Worm (Caenorhabditis elegans) whole organism, young adult: ENCODE data around the gene srm-1.

Source experiments
- D2030.7 ChIP-seq: fragments of 200-800 bp; sonication (Bioruptor generic); IDR thresholded peaks from 2 replicates; pipeline ENCODE4 v1.3.6; 2022; ENCODE audit warnings: missing genetic modification reagents, missing genetic modification characterization, missing compliant biosample characterization
- F22D6.2 ChIP-seq: sonication (generic microtip); optimal IDR thresholded peaks from 2 replicates; lab custom pipeline; 2016; ENCODE audit warnings: mild to moderate bottlenecking, missing genetic modification characterization, missing compliant biosample characterization
- F52B5.7 ChIP-seq: sonication (generic microtip); optimal IDR thresholded peaks from 2 replicates; lab custom pipeline; 2016; ENCODE audit warnings: mild to moderate bottlenecking, missing genetic modification characterization, missing compliant biosample characterization
- F55B11.4 ChIP-seq: sonication (generic microtip); optimal IDR thresholded peaks from 2 replicates; lab custom pipeline; 2016; ENCODE audit warnings: missing compliant biosample characterization, missing genetic modification characterization, borderline replicate concordance; ENCODE audit not compliant: insufficient read depth
- F57A8.1 ChIP-seq: fragments of 200-800 bp; sonication (Bioruptor generic); optimal IDR thresholded peaks from 2 replicates; lab custom pipeline; 2018; ENCODE audit warnings: mild to moderate bottlenecking, missing genetic modification characterization, moderate library complexity, missing compliant biosample characterization
- Y67H2A.10 ChIP-seq: fragments of 200-800 bp; sonication (Bioruptor generic); conservative IDR thresholded peaks from 2 replicates; pipeline ENCODE4 v1.3.6; 2022; ENCODE audit warnings: missing genetic modification reagents, missing genetic modification characterization, missing compliant biosample characterization
- akir-1 ChIP-seq: fragments of 200-800 bp; sonication (Bioruptor generic); optimal IDR thresholded peaks from 2 replicates; lab custom pipeline; 2018; ENCODE audit warnings: mild to moderate bottlenecking, missing genetic modification characterization, moderate library complexity, missing compliant biosample characterization
- bed-2 ChIP-seq: fragments of 200-800 bp; sonication (Bioruptor generic); IDR thresholded peaks from 2 replicates; pipeline ENCODE4 v1.3.6; 2022; ENCODE audit warnings: missing genetic modification reagents, missing genetic modification characterization, missing compliant biosample characterization
- cebp-1 ChIP-seq, 2 experiments: fragments of 200-800 bp in 1 of 2; sonication (Bioruptor generic) in 1 of 2; sonication (generic microtip) in 1 of 2; IDR thresholded peaks in 1 of 2; optimal IDR thresholded peaks in 1 of 2; 2 replicates each; pipeline versions ENCODE4 v1.3.6 to Lab custom; 2017 to 2022; ENCODE audit warnings: missing compliant biosample characterization in 2 of 2, missing genetic modification characterization in 2 of 2, mild to moderate bottlenecking in 1 of 2, missing genetic modification reagents in 1 of 2, moderate library complexity in 1 of 2
- ceh-27 ChIP-seq: fragments of 200-800 bp; sonication (Bioruptor generic); optimal IDR thresholded peaks from 2 replicates; lab custom pipeline; 2018; ENCODE audit warnings: mild to moderate bottlenecking, missing genetic modification characterization, moderate library complexity, missing compliant biosample characterization
- dpff-1 ChIP-seq: sonication (generic microtip); optimal IDR thresholded peaks from 2 replicates; lab custom pipeline; 2017; ENCODE audit warnings: mild to moderate bottlenecking, missing genetic modification characterization, missing compliant biosample characterization
- efl-1 ChIP-seq: fragments of 150-350 bp; optimal IDR thresholded peaks from 2 replicates; lab custom pipeline; 2014; ENCODE audit warnings: missing biosample characterization, missing genetic modification reagents, missing genetic modification characterization
- egl-18 ChIP-seq: fragments of 200-800 bp; sonication (Bioruptor generic); IDR thresholded peaks from 2 replicates; pipeline ENCODE4 v1.3.6; 2022; ENCODE audit warnings: missing genetic modification reagents, missing genetic modification characterization, missing compliant biosample characterization
- egrh-3 ChIP-seq: fragments of 200-800 bp; sonication (Bioruptor generic); IDR thresholded peaks from 2 replicates; pipeline ENCODE4 v1.3.6; 2022; ENCODE audit warnings: missing genetic modification reagents, missing genetic modification characterization, missing compliant biosample characterization
- ets-4 ChIP-seq: fragments of 200-800 bp; sonication (Bioruptor generic); optimal IDR thresholded peaks from 2 replicates; lab custom pipeline; 2018; ENCODE audit warnings: mild to moderate bottlenecking, missing genetic modification characterization, missing compliant biosample characterization
- gei-17 ChIP-seq: fragments of 200-800 bp; sonication (Bioruptor generic); optimal IDR thresholded peaks from 2 replicates; lab custom pipeline; 2018; ENCODE audit warnings: mild to moderate bottlenecking, missing genetic modification characterization, missing compliant biosample characterization
- lag-1 ChIP-seq: fragments of 200-800 bp; sonication (Bioruptor generic); IDR thresholded peaks from 2 replicates; pipeline ENCODE4 v1.3.6; 2022; ENCODE audit warnings: missing genetic modification reagents, missing genetic modification characterization, missing compliant biosample characterization
- lin-54 ChIP-seq: fragments of 200-800 bp; sonication (Bioruptor generic); optimal IDR thresholded peaks from 2 replicates; lab custom pipeline; 2018; ENCODE audit warnings: mild to moderate bottlenecking, missing genetic modification characterization, missing compliant biosample characterization
- lir-1 ChIP-seq: fragments of 200-800 bp; sonication (Bioruptor generic); conservative IDR thresholded peaks from 2 replicates; pipeline ENCODE4 v1.3.6; 2022; ENCODE audit warnings: missing genetic modification reagents, missing genetic modification characterization, missing compliant biosample characterization
- madf-10 ChIP-seq: sonication (generic microtip); optimal IDR thresholded peaks from 2 replicates; lab custom pipeline; 2016; ENCODE audit warnings: mild to moderate bottlenecking, missing genetic modification characterization, missing compliant biosample characterization
- madf-3 ChIP-seq: fragments of 200-800 bp; sonication (Bioruptor generic); IDR thresholded peaks from 2 replicates; pipeline ENCODE4 v1.3.6; 2022; ENCODE audit warnings: missing genetic modification reagents, missing genetic modification characterization, missing compliant biosample characterization
- madf-6 ChIP-seq: fragments of 200-800 bp; sonication (Bioruptor generic); IDR thresholded peaks from 2 replicates; pipeline ENCODE4 v1.3.6; 2022; ENCODE audit warnings: missing genetic modification reagents, missing genetic modification characterization, missing compliant biosample characterization
- nfya-2 ChIP-seq: fragments of 200-800 bp; sonication (Bioruptor generic); IDR thresholded peaks from 2 replicates; pipeline ENCODE4 v1.3.6; 2022; ENCODE audit warnings: missing genetic modification reagents, missing genetic modification characterization, missing compliant biosample characterization
- nhr-120 ChIP-seq: fragments of 200-800 bp; sonication (Bioruptor generic); IDR thresholded peaks from 2 replicates; pipeline ENCODE4 v1.3.6; 2022; ENCODE audit warnings: missing genetic modification characterization, missing compliant biosample characterization
- pbrm-1 ChIP-seq: fragments of 200-800 bp; sonication (Bioruptor generic); IDR thresholded peaks from 2 replicates; pipeline ENCODE4 v1.3.6; 2022; ENCODE audit warnings: missing genetic modification reagents, missing genetic modification characterization, missing compliant biosample characterization
- pha-4 ChIP-seq: fragments of 150-350 bp; sonication (generic microtip); optimal IDR thresholded peaks from 2 replicates; lab custom pipeline; 2014; ENCODE audit warnings: missing biosample characterization, missing genetic modification reagents, missing genetic modification characterization
- rcor-1 ChIP-seq: fragments of 200-800 bp; sonication (Bioruptor generic); IDR thresholded peaks from 2 replicates; pipeline ENCODE4 v1.3.6; 2022; ENCODE audit warnings: missing genetic modification reagents, missing genetic modification characterization, missing compliant biosample characterization
- rec-8 ChIP-seq, 2 experiments: sonication (generic microtip); optimal IDR thresholded peaks; 2 replicates each; lab custom pipeline; 2016; ENCODE audit warnings: mild to moderate bottlenecking in 2 of 2, missing genetic modification characterization in 2 of 2, missing genetic modification reagents in 2 of 2, missing genotype in 2 of 2, missing biosample characterization in 1 of 2, missing compliant biosample characterization in 1 of 2, moderate library complexity in 1 of 2
- snpc-1.1 ChIP-seq: sonication (generic microtip); optimal IDR thresholded peaks from 2 replicates; lab custom pipeline; 2017; ENCODE audit warnings: missing genetic modification characterization, mild to moderate bottlenecking, missing compliant biosample characterization, antibody characterized with exemption, moderate library complexity, missing genotype, missing genetic modification reagents; ENCODE audit not compliant: insufficient read depth
- snpc-3.4 ChIP-seq: sonication (generic microtip); optimal IDR thresholded peaks from 2 replicates; lab custom pipeline; 2017; ENCODE audit warnings: missing genetic modification characterization, mild to moderate bottlenecking, missing compliant biosample characterization, antibody characterized with exemption, moderate library complexity, missing genotype, missing genetic modification reagents
- snpc-4 ChIP-seq, 5 experiments: fragments of 150-350 bp in 1 of 5; sonication (generic microtip) in 4 of 5; optimal IDR thresholded peaks; 2 replicates each; lab custom pipeline; 2014 to 2018; ENCODE audit warnings: missing genetic modification characterization in 5 of 5, missing biosample characterization in 3 of 5, antibody characterized with exemption in 2 of 5, mild to moderate bottlenecking in 2 of 5, missing compliant biosample characterization in 2 of 5, missing genotype in 2 of 5, moderate library complexity in 2 of 5, missing genetic modification reagents in 1 of 5
- tbx-9 ChIP-seq: sonication (generic microtip); optimal IDR thresholded peaks from 2 replicates; lab custom pipeline; 2016; ENCODE audit warnings: borderline replicate concordance, missing genetic modification characterization, inconsistent platforms, missing compliant biosample characterization
- ztf-18 ChIP-seq: sonication (generic microtip); optimal IDR thresholded peaks from 2 replicates; lab custom pipeline; 2016; ENCODE audit warnings: missing genotype, mild to moderate bottlenecking, missing genetic modification characterization, missing compliant biosample characterization
- ztf-25 ChIP-seq: fragments of 200-800 bp; sonication (Bioruptor generic); IDR thresholded peaks from 2 replicates; pipeline ENCODE4 v1.3.6; 2022; ENCODE audit warnings: missing genetic modification reagents, missing genetic modification characterization, missing compliant biosample characterization
- ztf-28 ChIP-seq: fragments of 200-800 bp; sonication (Bioruptor generic); IDR thresholded peaks from 2 replicates; pipeline ENCODE4 v1.3.6; 2022; ENCODE audit warnings: missing genetic modification reagents, missing genetic modification characterization, missing compliant biosample characterization

Gene srm-1

DNA sequence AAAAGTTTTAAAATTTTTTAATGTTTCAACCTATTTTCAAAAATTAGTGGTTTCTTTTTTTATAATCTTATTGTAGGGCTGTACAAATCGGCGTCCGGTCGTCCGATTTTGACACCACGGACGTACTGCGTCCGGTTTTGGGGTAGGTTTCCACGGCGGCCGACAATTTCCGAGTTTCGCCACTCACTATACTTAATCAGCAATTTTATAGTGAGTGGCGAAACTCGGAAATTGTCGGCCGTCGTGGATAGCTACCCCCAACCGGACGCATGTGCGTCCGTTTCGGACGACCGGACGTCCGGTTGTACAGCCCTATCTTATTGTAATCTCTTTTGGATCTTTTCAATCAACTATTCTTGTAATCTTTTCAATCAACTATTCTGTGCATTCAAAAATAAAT, 1.3 kb upstream of the srm-1 start:
- TF ChIP-seq snpc-4 (GFP tag; optimal IDR thresholded peaks at IDR 0.05; lab: Kevin White, UChicago) (peak; percentile 62), snpc-4 (tag; optimal IDR thresholded peaks at IDR 0.05; lab: Kevin White, UChicago) (peak in 3 of 4 experiments; percentile 84 to 97 (median 92)), snpc-1.1 (peak; percentile 83)

DNA sequence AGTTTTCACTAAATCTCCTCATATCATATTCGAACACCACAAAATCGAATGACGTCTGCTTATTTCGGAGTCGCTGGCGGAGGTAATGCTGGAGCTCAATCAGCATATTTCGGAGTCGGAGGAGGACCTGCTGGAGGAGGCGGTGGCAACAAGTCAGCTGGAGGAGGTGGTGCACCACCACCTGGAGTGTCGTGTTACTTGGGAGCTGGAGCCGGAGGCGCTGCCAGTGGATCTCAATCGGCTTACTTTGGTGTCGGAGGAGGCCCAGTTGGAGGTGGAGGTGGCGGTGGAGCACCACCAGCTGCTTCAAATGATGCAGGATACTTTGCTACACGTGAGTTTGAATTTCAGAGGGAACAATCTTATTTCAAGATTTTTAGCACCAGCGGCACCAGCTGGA, 4.1 kb downstream of the srm-1 start, which contains the start of gene ssq-4:
Gene ssq-4, plus strand, starts transcription at position 19 of the 400 bp plus-strand sequence.
- TF ChIP-seq egrh-3 (GFP tag; lab: Robert Waterston, UW): peak; percentile 75

DNA sequence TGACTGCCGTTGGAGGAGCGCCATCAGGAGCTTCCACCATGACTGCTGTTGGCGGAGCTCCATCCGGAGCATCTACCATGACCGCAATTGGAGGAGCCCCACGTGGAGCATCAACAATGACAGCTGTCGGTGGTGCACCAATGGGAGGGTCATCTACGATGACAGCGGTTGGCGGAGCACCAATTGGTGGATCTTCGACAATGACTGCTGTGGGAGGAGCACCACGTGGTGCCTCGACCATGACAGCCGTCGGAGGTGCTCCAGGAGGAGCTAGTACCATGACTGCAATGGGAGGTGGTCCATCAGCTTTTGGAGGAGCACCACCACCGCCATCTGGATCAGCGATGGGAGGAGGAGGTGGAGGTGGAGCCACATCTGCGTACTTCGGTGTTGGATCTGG, 4.7 kb downstream of the srm-1 start, which contains the start of gene T28H11.7:
Gene T28H11.7, minus strand, starts transcription at position 101 of the 400 bp plus-strand sequence.
- TF ChIP-seq egrh-3 (GFP tag; lab: Robert Waterston, UW): peak; percentile 49; the same call in 1 of the 2 replicates

DNA sequence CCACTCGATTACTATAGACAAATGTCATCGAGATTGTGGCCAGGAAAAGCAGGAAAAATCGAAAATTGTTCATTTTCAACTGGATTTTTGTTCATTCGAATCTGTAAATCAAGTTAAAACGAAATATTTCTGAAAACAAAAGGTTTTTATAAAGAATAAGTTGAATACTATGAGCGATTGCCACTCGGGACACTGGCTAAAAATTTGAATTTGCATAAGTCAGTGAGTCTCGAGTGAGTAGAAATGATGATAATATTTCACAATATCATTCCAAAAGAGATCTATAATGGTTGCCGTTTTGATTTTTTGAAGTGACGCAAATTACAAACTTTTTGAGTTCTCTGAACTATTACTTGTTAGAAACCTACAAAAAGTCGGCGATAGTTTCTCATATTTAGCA, 8.2 kb downstream of the srm-1 start, which contains the start of gene T28H11.8:
Gene T28H11.8, minus strand, starts transcription at position 101 of the 400 bp plus-strand sequence.
- TF ChIP-seq lir-1 (GFP tag; lab: Robert Waterston, UW) (no peak), ztf-28 (GFP tag; lab: Robert Waterston, UW) (no peak), snpc-1.1 (no peak), egl-18 (GFP tag; lab: Robert Waterston, UW) (no peak), ztf-25 (GFP tag; lab: Robert Waterston, UW) (no peak), nfya-2 (GFP tag; lab: Robert Waterston, UW) (no peak), F55B11.4 (tag; lab: Kevin White, UChicago) (no peak), lag-1 (no peak), dpff-1 (tag; lab: Kevin White, UChicago) (no peak), ceh-27 (GFP tag; lab: Kevin White, UChicago) (no peak), nhr-120 (no peak), egrh-3 (GFP tag; lab: Robert Waterston, UW) (no peak), madf-10 (tag; lab: Kevin White, UChicago) (no peak), akir-1 (GFP tag; lab: Kevin White, UChicago) (no peak), madf-6 (GFP tag; lab: Robert Waterston, UW) (no peak), snpc-3.4 (tag; lab: Kevin White, UChicago) (no peak), lin-54 (GFP tag; lab: Kevin White, UChicago) (no peak), bed-2 (no peak), gei-17 (GFP tag; lab: Kevin White, UChicago) (no peak), tbx-9 (tag; lab: Kevin White, UChicago) (no peak)

DNA sequence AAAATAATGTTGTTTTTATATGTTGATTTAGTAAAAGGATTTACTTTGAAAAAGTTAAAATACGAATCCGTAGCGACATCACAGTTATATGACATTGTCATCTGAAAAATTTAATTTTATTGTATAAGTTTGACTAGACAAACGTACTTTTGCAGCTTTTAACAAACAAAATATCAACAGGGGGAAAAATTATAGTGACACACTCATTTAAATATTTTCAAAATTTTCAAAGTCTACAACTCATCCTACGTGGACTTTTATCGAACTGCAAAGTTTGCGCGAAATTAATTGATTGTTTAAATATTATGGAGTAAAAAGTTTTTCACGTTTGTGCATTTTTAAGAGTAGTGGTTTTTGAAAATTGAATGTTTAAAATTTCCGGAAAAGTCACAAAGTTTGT, 13.3 kb downstream of the srm-1 start, which contains the start of gene C09B9.85:
Gene C09B9.85, minus strand, starts transcription at position 101 of the 400 bp plus-strand sequence.
- TF ChIP-seq ztf-28 (GFP tag; lab: Robert Waterston, UW) (no peak), cebp-1 (GFP tag; IDR thresholded peaks at IDR 0.05; lab: Robert Waterston, UW) (no peak), cebp-1 (tag; optimal IDR thresholded peaks at IDR 0.05; lab: Kevin White, UChicago) (no peak), ets-4 (no peak), F57A8.1 (no peak), akir-1 (GFP tag; lab: Kevin White, UChicago) (no peak), madf-6 (GFP tag; lab: Robert Waterston, UW) (no peak), pha-4 (tag; lab: Kevin White, UChicago) (no peak), gei-17 (GFP tag; lab: Kevin White, UChicago) (no peak), dpff-1 (tag; lab: Kevin White, UChicago) (no peak), D2030.7 (no peak), F52B5.7 (tag; lab: Kevin White, UChicago) (no peak), pbrm-1 (GFP tag; lab: Robert Waterston, UW) (no peak), madf-3 (no peak), efl-1 (GFP tag; lab: Kevin White, UChicago) (no peak), rcor-1 (GFP tag; lab: Robert Waterston, UW) (no peak), F22D6.2 (no peak), rec-8 (tag; optimal IDR thresholded peaks at IDR 0.05; lab: Kevin White, UChicago) (no peak), ztf-18 (tag; lab: Kevin White, UChicago) (no peak), Y67H2A.10 (no peak)
